Worm (Caenorhabditis elegans): ENCODE data around the gene clec-151.

clec-151 gene

DNA sequence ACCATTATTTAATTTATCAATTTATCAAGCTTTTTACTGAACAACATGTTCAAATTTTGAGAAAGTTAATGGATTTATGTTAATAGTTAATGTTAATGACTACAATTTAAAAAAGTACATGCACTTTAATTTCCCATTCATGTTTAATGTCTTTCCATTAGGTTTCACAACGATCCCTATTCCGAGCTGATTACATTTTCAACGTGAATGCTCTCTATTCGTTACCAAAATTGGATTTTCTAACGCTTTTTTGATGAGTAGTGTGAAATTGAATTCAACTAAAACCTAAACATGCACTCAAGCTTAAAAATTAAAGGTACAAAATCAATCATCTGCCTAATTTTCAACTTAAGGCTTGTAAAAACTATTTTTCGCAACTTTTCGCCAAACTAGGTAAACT lies 29.1 kb downstream of the clec-151 start:
- no peak for TF ChIP-seq ceh-19 (GFP tag; optimal IDR thresholded peaks at IDR 0.05)
- peak; percentile 56 for TF ChIP-seq unc-42 (tag; optimal IDR thresholded peaks at IDR 0.05)

DNA sequence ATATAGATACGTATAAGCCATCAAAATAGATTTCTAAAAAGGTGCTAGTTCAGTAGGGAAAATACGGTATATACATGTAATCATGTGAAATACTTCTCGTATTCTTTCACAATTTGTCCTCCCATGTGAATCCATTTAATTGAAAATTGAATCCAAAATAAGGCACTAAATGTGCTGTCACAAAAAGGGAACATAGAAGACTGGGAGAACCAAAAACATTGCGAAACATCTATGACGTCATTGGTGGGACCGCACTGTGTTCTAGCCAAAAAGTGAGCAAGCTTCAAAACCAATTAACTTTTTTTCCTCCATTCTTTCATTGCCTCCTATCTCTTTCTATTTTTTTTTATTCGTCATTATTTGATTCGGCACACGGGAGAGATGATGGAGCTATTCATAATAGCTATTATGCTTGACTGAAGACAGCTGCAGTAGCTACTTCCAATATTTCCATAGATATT lies 30.1 kb downstream of the clec-151 start, which contains the start of gene cdka-1:
Gene cdka-1, plus strand, starts transcription at position 411 of the 461 bp plus-strand sequence.
- TF ChIP-seq ref-2 (tag; optimal IDR thresholded peaks at IDR 0.05) (no peak), ceh-31 (tag; optimal IDR thresholded peaks at IDR 0.05) (no peak), sdc-2 (tag; optimal IDR thresholded peaks at IDR 0.05) (no peak)

DNA sequence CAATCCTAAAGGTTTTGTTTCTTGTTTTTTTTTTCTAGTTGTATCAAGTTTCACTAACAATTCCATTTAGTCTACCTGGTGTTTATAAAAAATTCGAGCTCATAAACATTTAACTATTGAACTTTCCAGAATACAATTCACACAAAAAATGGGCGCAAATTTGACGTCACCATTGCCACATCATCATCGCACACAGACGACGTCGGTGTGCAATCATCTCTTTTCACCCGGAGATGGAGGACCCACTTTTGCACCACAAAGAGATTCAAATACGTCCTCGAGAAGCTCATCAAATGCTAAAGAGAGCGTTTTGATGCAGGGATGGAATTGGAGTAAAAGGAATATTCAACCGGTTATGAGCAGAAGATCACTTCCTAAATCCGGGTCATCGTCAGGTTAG lies 31.2 kb downstream of the clec-151 start:
- TF ChIP-seq unc-3 (GFP tag; conservative IDR thresholded peaks at IDR 0.05) (no peak), unc-3 (tag; optimal IDR thresholded peaks at IDR 0.05) (no peak), pat-9 (tag; optimal IDR thresholded peaks at IDR 0.05) (no peak), ceh-45 (GFP tag; IDR thresholded peaks at IDR 0.05) (no peak), T23F11.4 (GFP tag; optimal IDR thresholded peaks at IDR 0.05) (no peak), unc-55 (GFP tag; optimal IDR thresholded peaks at IDR 0.05) (no peak), lin-11 (tag; optimal IDR thresholded peaks at IDR 0.05) (no peak), eyg-1 (tag; optimal IDR thresholded peaks at IDR 0.05) (no peak), hlh-30 (tag; optimal IDR thresholded peaks at IDR 0.05; ENCODE audit: insufficient read depth) (no peak), F13H6.1 (tag; optimal IDR thresholded peaks at IDR 0.05) (no peak), ama-1 (optimal IDR thresholded peaks at IDR 0.05) (no peak), lim-6 (tag; optimal IDR thresholded peaks at IDR 0.05) (no peak)

DNA sequence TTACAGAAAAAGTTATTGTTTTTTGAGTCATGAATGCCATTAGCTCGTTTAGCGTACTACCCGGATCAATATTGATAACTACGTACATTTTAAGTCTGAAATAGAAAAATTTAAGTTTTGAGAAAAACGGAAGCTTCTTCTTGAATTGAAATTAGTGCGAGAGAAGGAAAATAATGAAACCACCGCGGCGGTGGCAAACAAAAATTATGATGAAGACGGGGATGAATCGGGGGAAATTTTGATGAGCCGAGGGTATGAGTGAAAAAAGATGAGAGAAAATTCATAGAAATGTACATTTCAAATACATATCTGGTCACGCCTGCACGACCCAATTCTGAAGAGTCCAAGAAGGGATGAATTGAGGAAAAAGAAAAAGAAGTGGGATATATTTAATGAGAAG lies 37.0 kb downstream of the clec-151 start, which contains the start of gene T23F11.4:
Gene T23F11.4, minus strand, starts transcription at position 101 of the 400 bp plus-strand sequence.
- TF ChIP-seq unc-86 (tag; optimal IDR thresholded peaks at IDR 0.05) (no peak), ceh-18 (tag; optimal IDR thresholded peaks at IDR 0.05) (no peak), T23F11.4 (GFP tag; optimal IDR thresholded peaks at IDR 0.05) (no peak)

DNA sequence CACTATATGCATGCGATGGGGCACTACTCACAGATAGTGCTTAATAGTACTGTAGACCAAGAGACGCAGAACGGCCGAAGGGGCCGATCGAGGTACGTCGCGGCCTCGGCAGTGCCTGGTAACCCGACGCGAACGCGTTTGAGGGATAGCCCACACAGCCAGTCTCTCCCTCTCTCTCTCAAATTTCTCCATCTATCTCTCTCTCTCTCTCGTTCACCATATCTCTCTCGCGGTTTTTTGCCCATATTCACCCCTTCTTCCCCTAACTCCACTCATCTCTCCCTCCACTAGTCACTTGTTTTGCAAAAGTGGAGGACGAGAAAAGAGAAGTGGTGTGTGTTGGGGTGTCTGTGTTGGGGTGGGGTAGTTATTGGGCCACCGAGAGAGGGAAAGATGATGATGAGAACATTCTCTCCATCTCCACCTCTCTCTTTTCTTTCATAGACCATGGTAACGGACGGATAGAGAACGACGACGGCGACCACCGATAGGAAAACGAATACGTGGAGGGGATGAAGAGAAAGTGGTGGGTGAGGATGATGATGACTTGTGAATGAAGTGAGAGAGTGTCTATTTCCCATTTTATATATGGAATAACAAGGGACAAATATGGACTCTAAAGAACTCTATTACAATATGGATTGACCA lies 38.6 kb downstream of the clec-151 start:
- TF ChIP-seq dve-1 (tag; optimal IDR thresholded peaks at IDR 0.05) (no peak), madf-2 (tag; optimal IDR thresholded peaks at IDR 0.05) (no peak), tbx-7 (tag; optimal IDR thresholded peaks at IDR 0.05) (no peak), ttx-3 (tag; optimal IDR thresholded peaks at IDR 0.05) (no peak), che-1 (tag; optimal IDR thresholded peaks at IDR 0.05) (peak; percentile 40), ceh-30 (tag; optimal IDR thresholded peaks at IDR 0.05) (peak; percentile 38), ceh-31 (tag; optimal IDR thresholded peaks at IDR 0.05) (peak; percentile 70), fax-1 (tag; optimal IDR thresholded peaks at IDR 0.05) (no peak), rnt-1 (tag; optimal IDR thresholded peaks at IDR 0.05) (peak; percentile 36), tbx-2 (tag; optimal IDR thresholded peaks at IDR 0.05) (peak; percentile 64), pax-1 (tag; optimal IDR thresholded peaks at IDR 0.05) (no peak), hlh-8 (tag; optimal IDR thresholded peaks at IDR 0.05) (peak; percentile 29), ceh-45 (GFP tag; IDR thresholded peaks at IDR 0.05) (no peak), fkh-10 (GFP tag; optimal IDR thresholded peaks at IDR 0.05) (no peak), ceh-2 (tag; optimal IDR thresholded peaks at IDR 0.05) (peak; percentile 41), T23F11.4 (GFP tag; optimal IDR thresholded peaks at IDR 0.05) (peak; percentile 99), ceh-9 (tag; optimal IDR thresholded peaks at IDR 0.05) (no peak), nfya-1 (tag; optimal IDR thresholded peaks at IDR 0.05) (peak; percentile 79), nhr-232 (tag; optimal IDR thresholded peaks at IDR 0.05) (no peak), ceh-19 (GFP tag; optimal IDR thresholded peaks at IDR 0.05) (peak; percentile 71), fkh-6 (tag; optimal IDR thresholded peaks at IDR 0.05) (no peak), lin-11 (tag; optimal IDR thresholded peaks at IDR 0.05) (no peak), ceh-18 (tag; optimal IDR thresholded peaks at IDR 0.05) (no peak), ceh-34 (tag; optimal IDR thresholded peaks at IDR 0.05) (peak; percentile 92), nhr-11 (tag; optimal IDR thresholded peaks at IDR 0.05) (no peak), F13H6.1 (tag; optimal IDR thresholded peaks at IDR 0.05) (no peak), pha-2 (tag; optimal IDR thresholded peaks at IDR 0.05) (no peak), ceh-48 (tag; optimal IDR thresholded peaks at IDR 0.05) (no peak), hlh-15 (tag; optimal IDR thresholded peaks at IDR 0.05) (no peak), pat-9 (tag; optimal IDR thresholded peaks at IDR 0.05) (no peak), ceh-22 (tag; optimal IDR thresholded peaks at IDR 0.05) (no peak), dmd-4 (tag; optimal IDR thresholded peaks at IDR 0.05; ENCODE audit: borderline replicate concordance) (peak; percentile 43), unc-3 (GFP tag; conservative IDR thresholded peaks at IDR 0.05) (no peak), unc-3 (tag; optimal IDR thresholded peaks at IDR 0.05) (no peak), ama-1 (optimal IDR thresholded peaks at IDR 0.05) (no peak)
